Worm (Caenorhabditis elegans): ENCODE measurements around the gene Y34F4.3.

DNA sequence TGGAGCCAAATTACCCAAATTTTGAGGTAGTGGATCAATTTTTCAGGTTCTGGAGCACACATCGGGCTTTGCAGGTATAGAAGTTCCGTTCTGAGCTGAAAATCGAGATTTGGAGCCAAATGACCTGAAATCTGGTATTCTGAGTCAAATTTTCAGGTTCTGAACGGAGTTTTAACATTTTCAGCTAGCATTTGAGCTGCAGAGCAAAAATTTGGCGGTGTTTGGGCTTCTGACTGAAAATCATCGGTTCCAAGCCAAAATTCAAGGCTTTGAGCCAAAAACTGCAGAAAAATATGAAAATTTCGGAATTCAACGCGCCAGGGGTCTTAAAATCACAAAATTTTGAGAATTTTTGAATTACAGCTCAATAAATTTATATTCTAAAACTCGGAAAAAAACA is 15.0 kb upstream of the Y34F4.3 start, which contains the start of the genes clc-26 and E_BE45912.2:
- no peak for TF ChIP-seq ztf-29 (GFP tag; IDR thresholded peaks at IDR 0.05)
- no peak for TF ChIP-seq flt-1 (GFP tag; IDR thresholded peaks at IDR 0.05)
- no peak for TF ChIP-seq med-1 (GFP tag; optimal IDR thresholded peaks at IDR 0.05; ENCODE audit: insufficient read depth)
- no peak for TF ChIP-seq cog-1 (tag; optimal IDR thresholded peaks at IDR 0.05)
